Fruit fly (Drosophila melanogaster) whole organism, adult: Measurements from ENCODE around the gene Eig71Eb.

Experiments used
- CG12768 ChIP-seq: fragments of 200-800 bp; sonication (Bioruptor generic); optimal IDR thresholded peaks from 2 replicates; lab custom pipeline; 2017; ENCODE audit warnings: missing biosample characterization, missing genetic modification characterization, mild to moderate bottlenecking, moderate library complexity, missing genetic modification reagents
- Crg-1 ChIP-seq: fragments of 200-800 bp; sonication (Bioruptor generic); optimal IDR thresholded peaks from 2 replicates; lab custom pipeline; 2016; ENCODE audit warnings: missing biosample characterization, missing genetic modification characterization
- kay ChIP-seq: fragments of 200-800 bp; sonication (Bioruptor generic); peaks from one replicate; lab custom pipeline; 2016; ENCODE audit warnings: missing biosample characterization, missing genetic modification characterization, borderline replicate concordance

DNA sequence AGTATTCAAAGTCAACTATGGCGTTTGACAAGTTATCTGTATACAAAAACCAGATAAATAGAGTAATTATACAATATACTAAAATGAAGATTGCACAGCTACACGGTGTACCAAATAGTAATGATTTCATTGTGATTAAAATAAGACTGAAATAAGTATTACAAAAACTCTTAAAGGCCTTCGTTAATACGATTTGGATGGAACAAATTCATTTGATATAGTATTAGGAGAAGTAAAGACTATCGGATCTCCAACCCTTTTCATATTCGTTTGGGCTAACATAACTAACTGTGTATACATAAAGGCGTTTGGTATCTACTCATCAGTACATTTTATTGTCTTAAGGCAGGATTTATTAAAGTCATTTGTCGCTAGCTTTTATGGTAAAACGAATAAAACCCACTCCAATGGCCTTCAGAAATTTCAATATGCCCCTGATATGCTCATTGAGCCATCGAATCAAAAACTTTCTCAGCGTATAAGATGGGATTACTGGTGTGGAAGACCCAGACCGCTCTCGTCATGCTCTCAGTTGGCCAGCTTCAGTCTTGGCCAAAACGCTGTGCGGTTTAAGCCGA lies 33.7 kb downstream of the Eig71Eb start, which contains the start of the genes CG7579 and Pgant8:
- no peak for TF ChIP-seq CG12768 (GFP tag; lab: Kevin White, UChicago)
- no peak for TF ChIP-seq Crg-1 (GFP tag; lab: Kevin White, UChicago)
- TF ChIP-seq kay (GFP tag; lab: Kevin White, UChicago): no peak
